Worm (Caenorhabditis elegans) whole organism, L2 larva: ENCODE data around the gene bath-33.

Source experiments
- C34F6.9 ChIP-seq: fragments of 150-350 bp; optimal IDR thresholded peaks from 2 replicates; lab custom pipeline; 2014; ENCODE audit warnings: missing biosample characterization, missing genetic modification characterization
- Y55F3AM.14 ChIP-seq: fragments of 200-800 bp; sonication (Bioruptor generic); optimal IDR thresholded peaks from 2 replicates; lab custom pipeline; 2018; ENCODE audit warnings: mild to moderate bottlenecking, missing genetic modification characterization, missing compliant biosample characterization
- nhr-129 ChIP-seq: fragments of 150-350 bp; optimal IDR thresholded peaks from 2 replicates; lab custom pipeline; 2014; ENCODE audit warnings: missing biosample characterization, missing genetic modification characterization
- nhr-21 ChIP-seq: fragments of 150-350 bp; optimal IDR thresholded peaks from 2 replicates; lab custom pipeline; 2014; ENCODE audit warnings: missing biosample characterization, missing genetic modification characterization
- skn-1 ChIP-seq: sonication (generic microtip); optimal IDR thresholded peaks from 2 replicates; lab custom pipeline; 2017; ENCODE audit warnings: missing biosample characterization, missing genetic modification characterization
- unc-39 ChIP-seq: fragments of 150-350 bp; optimal IDR thresholded peaks from 2 replicates; lab custom pipeline; 2014; ENCODE audit warnings: missing biosample characterization, missing genetic modification characterization
- unc-62 ChIP-seq: fragments of 150-350 bp; optimal IDR thresholded peaks from 2 replicates; lab custom pipeline; 2014; ENCODE audit warnings: missing biosample characterization, missing genetic modification reagents, missing genetic modification characterization
- ztf-4 ChIP-seq: fragments of 150-350 bp; optimal IDR thresholded peaks from 2 replicates; lab custom pipeline; 2014; ENCODE audit warnings: missing biosample characterization, missing genetic modification characterization

DNA sequence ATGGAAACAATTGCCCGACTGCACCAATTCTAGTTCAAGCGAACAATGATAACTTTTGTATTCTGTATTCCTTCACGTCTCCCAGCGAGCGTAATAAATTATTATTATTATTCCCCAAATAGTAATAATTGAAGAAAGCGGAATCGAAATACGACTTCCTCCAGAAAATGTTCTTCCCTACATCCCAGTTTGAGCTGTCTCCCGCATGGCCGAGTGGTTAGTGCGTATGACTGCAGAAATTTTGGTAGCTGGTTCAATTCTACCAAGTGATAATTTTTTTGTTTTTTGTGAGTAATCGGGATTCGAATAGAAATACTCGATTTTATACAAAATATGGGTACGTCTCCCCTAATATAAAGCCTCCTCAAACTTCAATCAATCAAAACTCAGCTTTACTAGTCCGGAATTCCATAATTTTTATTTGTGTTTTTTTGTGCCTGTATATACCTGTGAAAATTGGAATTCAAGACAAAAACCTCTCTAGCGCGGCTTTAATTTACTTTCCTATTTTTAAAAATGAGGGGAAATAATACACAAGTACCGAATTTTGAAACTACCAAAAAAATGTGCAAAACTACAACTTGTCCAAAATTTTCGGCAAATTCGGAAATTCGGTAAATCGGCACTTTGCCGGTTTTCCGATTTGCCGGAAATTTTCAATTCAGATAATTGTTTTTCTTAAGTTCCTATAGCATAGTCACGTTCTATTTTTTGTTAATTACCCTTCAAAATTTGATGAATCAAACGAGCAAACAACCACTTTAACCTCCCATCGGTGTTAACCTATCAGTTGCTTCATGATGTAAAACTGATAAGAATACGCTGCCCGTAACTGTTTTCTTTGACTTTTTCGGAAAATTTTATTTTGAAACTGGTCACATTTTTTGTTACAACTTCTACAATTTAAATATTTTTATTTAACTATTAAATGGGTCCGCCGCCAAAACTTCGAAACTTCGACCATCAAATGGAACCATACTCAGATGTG is 8.6 kb downstream of the bath-33 start, which contains the start of gene bath-46:
- no peak for TF ChIP-seq C34F6.9 (tag; lab: Kevin White, UChicago)
- no peak for TF ChIP-seq nhr-21 (tag; lab: Kevin White, UChicago)
- TF ChIP-seq ztf-4: no peak
- TF ChIP-seq nhr-129 (tag; lab: Kevin White, UChicago): peak; percentile 2
- TF ChIP-seq skn-1 (tag; lab: Kevin White, UChicago): no peak
- TF ChIP-seq unc-39 (tag; lab: Kevin White, UChicago): no peak
- TF ChIP-seq Y55F3AM.14: no peak
- TF ChIP-seq unc-62 (GFP tag; lab: Kevin White, UChicago): no peak
